Worm (Caenorhabditis elegans) whole organism, L2 larva: Measurements from ENCODE around the gene lin-29.
A peak's percentile ranks its signal among the peaks of the same experiment; 100 is the strongest.

ENCODE experiments used
- C34F6.9 ChIP-seq: fragments of 150-350 bp; optimal IDR thresholded peaks from 2 replicates; lab custom pipeline; 2014; ENCODE audit warnings: missing biosample characterization, missing genetic modification characterization
- R02D3.7 ChIP-seq: fragments of 150-350 bp; optimal IDR thresholded peaks from 2 replicates; lab custom pipeline; 2014; ENCODE audit warnings: missing biosample characterization, missing genetic modification characterization
- Y55F3AM.14 ChIP-seq: fragments of 200-800 bp; sonication (Bioruptor generic); optimal IDR thresholded peaks from 2 replicates; lab custom pipeline; 2018; ENCODE audit warnings: mild to moderate bottlenecking, missing genetic modification characterization, missing compliant biosample characterization
- alr-1 ChIP-seq: fragments of 150-350 bp; optimal IDR thresholded peaks from 2 replicates; lab custom pipeline; 2014; ENCODE audit warnings: missing biosample characterization, missing genetic modification characterization
- aly-2 ChIP-seq: fragments of 150-350 bp; optimal IDR thresholded peaks from 2 replicates; lab custom pipeline; 2014; ENCODE audit warnings: missing biosample characterization, missing genetic modification characterization
- ama-1 ChIP-seq: fragments of 150-350 bp; optimal IDR thresholded peaks from 2 replicates; lab custom pipeline; 2018; ENCODE audit warnings: inconsistent platforms
- ceh-16 ChIP-seq: fragments of 150-350 bp; optimal IDR thresholded peaks from 2 replicates; lab custom pipeline; 2014; ENCODE audit warnings: missing biosample characterization, missing genetic modification characterization
- ceh-82 ChIP-seq: fragments of 150-350 bp; optimal IDR thresholded peaks from 2 replicates; lab custom pipeline; 2014; ENCODE audit warnings: missing biosample characterization, missing genetic modification characterization
- crh-2 ChIP-seq: sonication (generic microtip); optimal IDR thresholded peaks from 2 replicates; lab custom pipeline; 2017; ENCODE audit warnings: missing biosample characterization, missing genetic modification characterization
- dmd-4 ChIP-seq: sonication (generic microtip); optimal IDR thresholded peaks from 2 replicates; lab custom pipeline; 2017; ENCODE audit warnings: missing biosample characterization, missing genetic modification characterization
- egl-27 ChIP-seq: sonication (generic microtip); optimal IDR thresholded peaks from 3 replicates; lab custom pipeline; 2017; ENCODE audit warnings: missing biosample characterization, missing genetic modification reagents, missing genetic modification characterization
- fos-1 ChIP-seq: fragments of 150-350 bp; optimal IDR thresholded peaks from 2 replicates; lab custom pipeline; 2014; ENCODE audit warnings: missing biosample characterization, missing genetic modification characterization
- gmeb-1 ChIP-seq: fragments of 150-350 bp; optimal IDR thresholded peaks from 2 replicates; lab custom pipeline; 2014; ENCODE audit warnings: missing biosample characterization, missing genetic modification characterization
- lin-11 ChIP-seq: fragments of 150-350 bp; sonication (generic microtip); optimal IDR thresholded peaks from 2 replicates; lab custom pipeline; 2014; ENCODE audit warnings: missing biosample characterization, missing genetic modification characterization, inconsistent platforms, mixed read lengths
- lin-13 ChIP-seq: fragments of 150-350 bp; optimal IDR thresholded peaks from 2 replicates; lab custom pipeline; 2014; ENCODE audit warnings: missing biosample characterization, missing genetic modification reagents, missing genetic modification characterization
- lin-39 ChIP-seq: fragments of 150-350 bp; optimal IDR thresholded peaks from 2 replicates; lab custom pipeline; 2014; ENCODE audit warnings: missing biosample characterization, missing genetic modification reagents, missing genetic modification characterization
- lsy-2 ChIP-seq, 2 experiments: fragments of 150-350 bp in 1 of 2; sonication (generic microtip) in 1 of 2; optimal IDR thresholded peaks; 2 replicates each; lab custom pipeline; 2014 to 2017; ENCODE audit warnings: missing biosample characterization in 2 of 2, missing genetic modification characterization in 2 of 2
- mdl-1 ChIP-seq, 2 experiments: fragments of 150-350 bp in 1 of 2; sonication (generic microtip) in 1 of 2; optimal IDR thresholded peaks; 2 replicates each; lab custom pipeline; 2017; ENCODE audit warnings: missing biosample characterization in 2 of 2, missing genetic modification characterization in 2 of 2
- nhr-10 ChIP-seq: sonication (generic microtip); optimal IDR thresholded peaks from 2 replicates; lab custom pipeline; 2017; ENCODE audit warnings: missing biosample characterization, missing genetic modification characterization
- nhr-11 ChIP-seq: fragments of 150-350 bp; optimal IDR thresholded peaks from 2 replicates; lab custom pipeline; 2014; ENCODE audit warnings: missing biosample characterization, missing genetic modification characterization
- nhr-129 ChIP-seq: fragments of 150-350 bp; optimal IDR thresholded peaks from 2 replicates; lab custom pipeline; 2014; ENCODE audit warnings: missing biosample characterization, missing genetic modification characterization
- nhr-237 ChIP-seq: fragments of 150-350 bp; optimal IDR thresholded peaks from 2 replicates; lab custom pipeline; 2014; ENCODE audit warnings: missing biosample characterization, missing genetic modification characterization
- nhr-25 ChIP-seq: fragments of 150-350 bp; sonication (generic microtip); optimal IDR thresholded peaks from 3 replicates; lab custom pipeline; 2014; ENCODE audit warnings: missing biosample characterization, missing genetic modification characterization
- nhr-77 ChIP-seq: fragments of 150-350 bp; optimal IDR thresholded peaks from 2 replicates; lab custom pipeline; 2014; ENCODE audit warnings: missing biosample characterization, missing genetic modification characterization
- sem-4 ChIP-seq: fragments of 150-350 bp; optimal IDR thresholded peaks from 2 replicates; lab custom pipeline; 2014; ENCODE audit warnings: missing biosample characterization, missing genetic modification reagents, missing genetic modification characterization
- skn-1 ChIP-seq: sonication (generic microtip); optimal IDR thresholded peaks from 2 replicates; lab custom pipeline; 2017; ENCODE audit warnings: missing biosample characterization, missing genetic modification characterization
- sma-3 ChIP-seq: sonication (generic microtip); optimal IDR thresholded peaks from 2 replicates; lab custom pipeline; 2016; ENCODE audit warnings: missing genetic modification reagents, missing genetic modification characterization, missing compliant biosample characterization
- snpc-4 ChIP-seq: fragments of 150-350 bp; optimal IDR thresholded peaks from 2 replicates; lab custom pipeline; 2014; ENCODE audit warnings: missing biosample characterization, missing genetic modification characterization
- unc-55 ChIP-seq: fragments of 150-350 bp; sonication (generic microtip); optimal IDR thresholded peaks from 3 replicates; lab custom pipeline; 2014; ENCODE audit warnings: missing biosample characterization, missing genetic modification reagents, missing genetic modification characterization
- zag-1 ChIP-seq: fragments of 150-350 bp; optimal IDR thresholded peaks from 2 replicates; lab custom pipeline; 2014; ENCODE audit warnings: missing biosample characterization, missing genetic modification characterization

Gene lin-29

DNA sequence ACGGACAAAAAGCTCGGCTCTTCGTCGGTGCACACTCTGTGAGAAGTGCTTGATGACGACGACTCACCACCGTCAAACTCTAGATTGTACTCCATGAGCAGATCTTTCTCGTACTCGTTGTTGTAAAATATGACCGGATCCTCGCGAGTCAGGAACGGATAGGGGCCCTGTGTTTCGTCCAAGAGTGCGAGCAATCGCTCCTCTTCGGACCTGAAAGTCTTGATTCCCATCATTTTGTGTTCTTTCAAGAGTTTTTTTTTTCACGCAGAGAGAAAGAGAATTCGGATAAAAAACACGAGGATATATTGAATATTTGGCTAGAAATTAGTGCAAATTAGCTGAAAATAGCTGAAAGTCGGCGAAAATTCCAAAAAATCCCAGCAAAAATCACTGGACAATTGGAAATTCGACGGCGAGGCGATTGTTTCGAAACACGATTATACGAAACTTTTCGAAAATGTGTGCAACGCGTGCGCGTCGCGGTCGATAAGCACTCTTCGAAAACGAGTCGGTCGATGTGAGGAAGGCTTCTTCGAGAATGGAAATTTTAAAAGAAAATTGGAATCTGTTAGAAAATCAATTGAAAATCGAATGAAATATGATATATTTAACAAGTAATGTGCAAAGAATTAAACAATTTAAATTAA lies 44.4 kb upstream of the lin-29 start, which contains the start of the genes ash-2 and Y17G7B.20:
TSS of gene ash-2 (plus strand) at position 390 of the 647 bp plus-strand sequence.
TSS of gene Y17G7B.20 (minus strand) at position 396 of the 647 bp plus-strand sequence.
- peak; percentile 77 for TF ChIP-seq C34F6.9
- TF ChIP-seq unc-55 (GFP tag; lab: Kevin White, UChicago) = peak; percentile 23
- no peak for TF ChIP-seq skn-1
- TF ChIP-seq nhr-77 = no peak
- TF ChIP-seq lsy-2 (tag; optimal IDR thresholded peaks at IDR 0.05; lab: Kevin White, UChicago) = peak in 1 of 2 experiments; percentile 23
- no peak for TF ChIP-seq mdl-1 (tag; optimal IDR thresholded peaks at IDR 0.05; lab: Kevin White, UChicago)
- no peak for TF ChIP-seq nhr-129 (tag; lab: Kevin White, UChicago)
- no peak for TF ChIP-seq ceh-82 (tag; lab: Kevin White, UChicago)
- TF ChIP-seq alr-1 (tag; lab: Kevin White, UChicago) = no peak
- peak; percentile 44 for TF ChIP-seq zag-1 (tag; lab: Kevin White, UChicago)
- no peak for TF ChIP-seq snpc-4 (tag; lab: Kevin White, UChicago)
- no peak for TF ChIP-seq nhr-237 (tag; lab: Kevin White, UChicago)
- no peak for TF ChIP-seq nhr-25 (tag; lab: Kevin White, UChicago)
- TF ChIP-seq sem-4 = no peak
- TF ChIP-seq aly-2 = no peak
- no peak for TF ChIP-seq lin-39 (tag; lab: Kevin White, UChicago)
- TF ChIP-seq Y55F3AM.14 = no peak
- TF ChIP-seq gmeb-1 (tag; lab: Kevin White, UChicago) = no peak
- peak; percentile 64 for TF ChIP-seq ama-1 (lab: Kevin White, UChicago)
- TF ChIP-seq dmd-4 (tag; lab: Kevin White, UChicago) = no peak
- TF ChIP-seq crh-2 (tag; lab: Kevin White, UChicago) = no peak
- no peak for TF ChIP-seq fos-1 (tag; lab: Kevin White, UChicago)
- TF ChIP-seq nhr-11 = no peak
- TF ChIP-seq lin-11 (tag; lab: Kevin White, UChicago) = no peak
- TF ChIP-seq ceh-16 = no peak

DNA sequence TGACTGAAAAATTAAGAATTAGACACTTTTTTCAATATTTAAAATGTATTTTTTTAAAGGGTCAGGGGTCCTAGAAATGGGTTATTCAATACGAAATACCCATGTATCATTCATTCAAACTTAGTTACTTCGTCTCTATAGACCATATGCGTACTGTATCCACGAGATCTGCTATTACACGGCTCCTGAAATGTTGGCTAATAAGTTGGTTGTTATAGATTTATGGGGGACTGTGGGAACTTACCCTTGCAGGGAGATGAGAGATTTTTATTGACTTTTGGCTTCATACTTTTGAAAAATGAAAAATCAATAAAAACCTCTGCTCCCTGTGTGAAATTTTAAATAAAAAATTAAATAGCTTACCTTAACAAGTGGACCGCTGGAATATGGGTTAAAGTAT lies 43.8 kb upstream of the lin-29 start:
- TF ChIP-seq sem-4 (no peak), nhr-25 (tag; lab: Kevin White, UChicago) (no peak), ceh-16 (no peak), unc-55 (GFP tag; lab: Kevin White, UChicago) (no peak), dmd-4 (tag; lab: Kevin White, UChicago) (no peak), R02D3.7 (tag; lab: Kevin White, UChicago) (no peak), Y55F3AM.14 (no peak), sma-3 (GFP tag; lab: Kevin White, UChicago) (no peak), crh-2 (tag; lab: Kevin White, UChicago) (no peak), lin-39 (tag; lab: Kevin White, UChicago) (no peak), lin-13 (GFP tag; lab: Kevin White, UChicago) (no peak), nhr-10 (no peak)

ce11 chrII:11978478-11978877 lies 43.3 kb upstream of the lin-29 start:
- TF ChIP-seq nhr-25 (tag; lab: Kevin White, UChicago) (no peak), dmd-4 (tag; lab: Kevin White, UChicago) (no peak)

ce11 chrII:11977363-11977762 lies 42.2 kb upstream of the lin-29 start, which contains the start of gene Y17G7B.21:
Gene Y17G7B.21, minus strand, starts transcription at chrII:11977661.
- TF ChIP-seq unc-55 (GFP tag; lab: Kevin White, UChicago) = no peak
- TF ChIP-seq ama-1 (lab: Kevin White, UChicago) = peak; percentile 70
- no peak for TF ChIP-seq fos-1 (tag; lab: Kevin White, UChicago)
- TF ChIP-seq, all 48 proteins: peak for 1

DNA sequence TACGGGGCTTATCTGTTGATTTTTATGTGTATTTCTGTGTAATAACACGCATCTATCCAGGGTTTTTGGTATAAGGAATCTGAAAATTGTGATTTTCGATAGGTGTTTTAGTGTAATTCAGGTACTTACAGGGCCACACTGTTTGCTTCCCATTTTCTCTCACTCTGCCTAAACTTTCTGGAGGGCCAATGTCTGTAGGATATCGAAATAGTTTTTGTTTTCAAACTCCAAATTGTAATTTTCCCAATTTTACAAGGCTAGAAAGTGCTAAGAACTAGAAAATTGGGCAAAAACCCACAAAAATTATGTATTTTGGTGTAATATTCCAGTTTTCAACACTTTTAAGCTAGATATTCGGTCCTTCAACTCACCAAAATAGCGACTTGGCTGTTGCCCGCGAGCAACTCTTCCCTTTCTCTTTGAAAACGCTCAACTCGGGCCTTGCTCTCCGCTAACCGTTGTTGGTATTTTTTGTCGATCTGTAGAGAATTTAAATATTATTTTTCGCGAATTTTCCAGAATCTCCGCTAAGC lies 41.6 kb upstream of the lin-29 start:
- TF ChIP-seq lsy-2 (tag; optimal IDR thresholded peaks at IDR 0.05; lab: Kevin White, UChicago) (peak in 1 of 2 experiments; percentile 10), egl-27 (no peak)
